Fruit fly (Drosophila melanogaster): ENCODE measurements around the gene CG13008.

Gene CG13008

dm6 chrX:16744345-16744744, 33.2 kb downstream of the CG13008 start:
- TF ChIP-seq Hr78 (GFP tag; optimal IDR thresholded peaks at IDR 0.05) (no peak), woc (GFP tag; optimal IDR thresholded peaks at IDR 0.05) (no peak), Hnf4 (GFP tag; optimal IDR thresholded peaks at IDR 0.05) (no peak), jim (GFP tag; optimal IDR thresholded peaks at IDR 0.05) (no peak), Myc (optimal IDR thresholded peaks at IDR 0.05) (peak; percentile 20), Mio (GFP tag; optimal IDR thresholded peaks at IDR 0.05) (no peak), ey (GFP tag; optimal IDR thresholded peaks at IDR 0.05) (no peak), Dif (GFP tag; optimal IDR thresholded peaks at IDR 0.05; ENCODE audit: partially characterized antibody) (peak; percentile 54), h (GFP tag; optimal IDR thresholded peaks at IDR 0.05) (no peak), tai (GFP tag; optimal IDR thresholded peaks at IDR 0.05) (no peak), Vsx2 (GFP tag; optimal IDR thresholded peaks at IDR 0.05; ENCODE audit: partially characterized antibody) (peak; percentile 26)

- TF ChIP-seq Jra (GFP tag; optimal IDR thresholded peaks at IDR 0.05), result no peak
- TF ChIP-seq jim (GFP tag; optimal IDR thresholded peaks at IDR 0.05), result no peak
- TF ChIP-seq Vsx2 (GFP tag; optimal IDR thresholded peaks at IDR 0.05; ENCODE audit: partially characterized antibody), result no peak
- no peak for TF ChIP-seq usp (GFP tag; optimal IDR thresholded peaks at IDR 0.05)
- TF ChIP-seq sv (GFP tag; optimal IDR thresholded peaks at IDR 0.05), result no peak
- TF ChIP-seq GATAd (GFP tag; optimal IDR thresholded peaks at IDR 0.05), result no peak
- TF ChIP-seq dl (GFP tag; optimal IDR thresholded peaks at IDR 0.05; ENCODE audit: insufficient read depth in 1 of 2, partially characterized antibody in 2 of 2), result no peak
- no peak for TF ChIP-seq br (GFP tag; optimal IDR thresholded peaks at IDR 0.05)
- no peak for TF ChIP-seq CG32264 (GFP tag; optimal IDR thresholded peaks at IDR 0.05)
- no peak for TF ChIP-seq psq (GFP tag; optimal IDR thresholded peaks at IDR 0.05)
- no peak for TF ChIP-seq woc (GFP tag; optimal IDR thresholded peaks at IDR 0.05)
Measured at dm6 chrX:16745942-16746341, 34.8 kb downstream of the CG13008 start.

- TF ChIP-seq Dfd (GFP tag; optimal IDR thresholded peaks at IDR 0.05) (no peak), Rel (GFP tag; optimal IDR thresholded peaks at IDR 0.05) (no peak), Rel (tag; optimal IDR thresholded peaks at IDR 0.05) (no peak), ey (GFP tag; optimal IDR thresholded peaks at IDR 0.05) (no peak), N (GFP tag; optimal IDR thresholded peaks at IDR 0.05) (no peak), OdsH (GFP tag; optimal IDR thresholded peaks at IDR 0.05) (no peak), foxo (GFP tag; optimal IDR thresholded peaks at IDR 0.05) (no peak), usp (GFP tag; optimal IDR thresholded peaks at IDR 0.05) (no peak), woc (GFP tag; optimal IDR thresholded peaks at IDR 0.05) (no peak), CG9705 (GFP tag; optimal IDR thresholded peaks at IDR 0.05) (no peak), Jra (GFP tag; optimal IDR thresholded peaks at IDR 0.05) (no peak), sage (GFP tag; optimal IDR thresholded peaks at IDR 0.05) (no peak), pan (optimal IDR thresholded peaks at IDR 0.05) (no peak), h (GFP tag; optimal IDR thresholded peaks at IDR 0.05) (no peak)
Measured at dm6 chrX:16746824-16747223, 35.7 kb downstream of the CG13008 start.

dm6 chrX:16747467-16747866, 36.4 kb downstream of the CG13008 start:
- TF ChIP-seq N (GFP tag; optimal IDR thresholded peaks at IDR 0.05), result no peak
- TF ChIP-seq woc (GFP tag; optimal IDR thresholded peaks at IDR 0.05), result no peak
- no peak for TF ChIP-seq dmrt93B (GFP tag; optimal IDR thresholded peaks at IDR 0.05)
- no peak for TF ChIP-seq sage (GFP tag; optimal IDR thresholded peaks at IDR 0.05)
- no peak for TF ChIP-seq foxo (GFP tag; optimal IDR thresholded peaks at IDR 0.05)
- no peak for TF ChIP-seq CrebA (GFP tag; optimal IDR thresholded peaks at IDR 0.05; ENCODE audit: borderline replicate concordance)
- no peak for TF ChIP-seq fru (GFP tag; optimal IDR thresholded peaks at IDR 0.05)
- no peak for TF ChIP-seq jim (GFP tag; optimal IDR thresholded peaks at IDR 0.05)
- TF ChIP-seq HLH106 (tag; optimal IDR thresholded peaks at IDR 0.05), result no peak
- no peak for TF ChIP-seq rgr (GFP tag; optimal IDR thresholded peaks at IDR 0.05)
- no peak for TF ChIP-seq Jra (GFP tag; optimal IDR thresholded peaks at IDR 0.05)
- TF ChIP-seq Rel (GFP tag; optimal IDR thresholded peaks at IDR 0.05), result no peak
- TF ChIP-seq Rel (tag; optimal IDR thresholded peaks at IDR 0.05), result no peak
- no peak for TF ChIP-seq br (GFP tag; optimal IDR thresholded peaks at IDR 0.05)
- no peak for TF ChIP-seq brk (GFP tag; optimal IDR thresholded peaks at IDR 0.05)

dm6 chrX:16749324-16749723, 38.2 kb downstream of the CG13008 start:
- TF ChIP-seq OdsH (GFP tag; optimal IDR thresholded peaks at IDR 0.05), result no peak
- TF ChIP-seq ey (GFP tag; optimal IDR thresholded peaks at IDR 0.05), result no peak
- no peak for TF ChIP-seq foxo (GFP tag; optimal IDR thresholded peaks at IDR 0.05)
- TF ChIP-seq Rel (GFP tag; optimal IDR thresholded peaks at IDR 0.05), result no peak
- no peak for TF ChIP-seq Rel (tag; optimal IDR thresholded peaks at IDR 0.05)
- TF ChIP-seq dsf (GFP tag; optimal IDR thresholded peaks at IDR 0.05; ENCODE audit: borderline replicate concordance), result no peak
- no peak for TF ChIP-seq Hnf4 (GFP tag; optimal IDR thresholded peaks at IDR 0.05)
